Fruit fly (Drosophila melanogaster) whole organism, adult: ENCODE measurements around the gene spoon.

ENCODE experiments used
- cnc ChIP-seq, 2 experiments: fragments of >200 bp; optimal IDR thresholded peaks; 2 replicates each; lab custom pipeline; 2017
- kay ChIP-seq: fragments of 200-800 bp; sonication (Bioruptor generic); peaks from one replicate; lab custom pipeline; 2016; ENCODE audit warnings: missing biosample characterization, missing genetic modification characterization, borderline replicate concordance

DNA sequence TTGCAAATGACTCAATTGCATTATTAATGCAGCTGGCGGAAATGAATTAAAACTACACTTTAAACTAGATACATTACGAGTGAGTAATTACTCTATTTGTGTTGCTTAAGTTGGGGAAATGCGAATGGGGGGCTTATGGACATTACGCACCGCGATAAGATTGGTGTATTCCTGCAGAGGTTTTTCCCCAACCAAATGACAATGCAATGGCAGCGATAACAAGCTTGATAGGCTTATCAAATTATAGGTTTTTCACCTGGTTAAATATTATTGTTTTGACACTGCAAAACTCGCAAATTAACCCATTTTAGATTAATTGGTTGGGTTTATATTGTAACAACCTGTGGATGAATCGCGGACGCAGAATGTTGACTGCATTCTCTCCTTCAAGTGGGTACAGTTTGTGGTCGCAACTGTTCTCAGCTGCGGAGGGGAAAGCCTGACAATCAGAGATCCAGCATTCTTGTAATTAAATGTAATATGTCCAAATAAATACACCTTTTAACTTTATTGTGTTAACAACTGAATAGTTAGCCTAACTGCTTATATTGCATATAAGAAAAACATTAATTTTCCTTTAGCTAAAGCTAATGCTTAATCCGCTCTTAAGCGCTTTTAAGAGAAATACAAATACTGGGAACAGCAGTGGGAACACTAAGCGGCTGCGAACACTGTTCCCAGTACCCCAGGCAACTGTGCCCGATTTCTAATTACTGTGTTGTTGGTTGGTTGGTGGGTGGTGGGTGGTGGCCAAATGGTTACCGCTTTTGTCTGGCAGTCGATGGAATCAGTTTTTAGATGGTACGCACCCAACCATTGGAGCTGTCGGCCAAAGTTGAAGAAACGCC lies 12.2 kb upstream of the spoon start:
- TF ChIP-seq cnc (optimal IDR thresholded peaks at IDR 0.05; lab: Kevin White, UChicago) (no peak), kay (GFP tag; lab: Kevin White, UChicago) (no peak)
